Worm (Caenorhabditis elegans) whole organism, dauer: ENCODE results near the gene F46C5.4.

Experiments
- unc-62 ChIP-seq: sonication (generic microtip); optimal IDR thresholded peaks from 2 replicates; lab custom pipeline; 2017; ENCODE audit warnings: missing biosample characterization, missing genetic modification reagents, missing genetic modification characterization

F46C5.4 gene

DNA sequence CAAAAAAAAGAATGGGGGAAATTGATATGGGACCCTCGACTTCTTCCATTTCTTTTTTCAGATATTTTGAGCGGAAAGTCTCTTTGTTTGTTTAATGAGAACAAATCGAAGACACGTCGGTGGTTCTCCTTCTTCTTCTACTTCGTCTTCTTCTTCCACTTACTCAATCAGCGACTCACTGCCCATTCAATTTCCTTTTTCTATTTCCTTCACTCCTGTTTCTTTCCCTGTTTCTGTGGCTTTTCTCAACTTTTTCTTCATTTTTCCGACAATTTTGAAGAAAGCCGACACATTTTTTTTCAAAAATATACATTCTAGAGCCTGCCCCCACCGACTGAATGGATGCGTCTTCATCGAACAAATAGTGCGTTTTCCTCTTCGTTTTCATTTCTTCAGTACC, at the start of gene F46C5.4:
F46C5.4 (plus strand) TSS at position 222 of the 400 bp plus-strand sequence.
- no peak for TF ChIP-seq unc-62 (GFP tag; lab: Kevin White, UChicago)

DNA sequence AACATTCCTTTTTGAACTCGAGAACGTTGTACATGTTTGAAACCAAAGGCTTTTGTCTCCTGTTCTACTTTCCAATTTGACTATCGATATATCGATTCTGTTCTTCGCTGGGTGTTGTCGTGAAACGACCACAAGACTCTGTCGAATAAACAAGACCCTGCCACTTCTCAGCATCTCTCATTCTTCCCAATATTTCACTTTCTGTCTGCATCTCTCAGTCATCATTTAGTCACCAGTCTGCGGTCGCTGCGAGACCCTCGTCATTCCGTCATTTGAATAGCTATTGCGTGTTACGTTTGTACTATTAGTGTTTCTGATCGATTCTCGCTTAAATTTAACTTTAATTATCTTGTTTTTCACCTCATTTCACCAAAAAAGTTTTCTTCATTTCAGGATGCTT, 48.5 kb upstream of the F46C5.4 start:
- no peak for TF ChIP-seq unc-62 (GFP tag; lab: Kevin White, UChicago)

DNA sequence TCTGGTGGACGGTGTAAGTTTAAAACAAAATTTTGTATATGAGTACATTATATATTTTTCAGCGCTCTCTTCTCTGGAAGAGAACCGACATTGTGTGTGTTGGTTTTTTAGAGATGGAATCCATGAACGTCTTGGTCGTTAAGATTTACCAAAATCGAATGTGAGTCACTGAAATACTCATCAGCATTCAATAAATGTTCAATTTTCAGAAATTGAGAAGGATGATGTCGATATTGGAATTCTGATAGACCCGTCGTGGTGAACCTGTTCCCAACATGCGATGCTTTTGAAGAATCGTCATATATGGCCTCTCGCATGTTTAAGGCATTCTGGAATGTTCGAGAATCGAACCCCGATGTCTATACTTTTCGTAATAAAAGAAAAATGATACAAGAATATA, 47.1 kb upstream of the F46C5.4 start:
- no peak for TF ChIP-seq unc-62 (GFP tag; lab: Kevin White, UChicago)

DNA sequence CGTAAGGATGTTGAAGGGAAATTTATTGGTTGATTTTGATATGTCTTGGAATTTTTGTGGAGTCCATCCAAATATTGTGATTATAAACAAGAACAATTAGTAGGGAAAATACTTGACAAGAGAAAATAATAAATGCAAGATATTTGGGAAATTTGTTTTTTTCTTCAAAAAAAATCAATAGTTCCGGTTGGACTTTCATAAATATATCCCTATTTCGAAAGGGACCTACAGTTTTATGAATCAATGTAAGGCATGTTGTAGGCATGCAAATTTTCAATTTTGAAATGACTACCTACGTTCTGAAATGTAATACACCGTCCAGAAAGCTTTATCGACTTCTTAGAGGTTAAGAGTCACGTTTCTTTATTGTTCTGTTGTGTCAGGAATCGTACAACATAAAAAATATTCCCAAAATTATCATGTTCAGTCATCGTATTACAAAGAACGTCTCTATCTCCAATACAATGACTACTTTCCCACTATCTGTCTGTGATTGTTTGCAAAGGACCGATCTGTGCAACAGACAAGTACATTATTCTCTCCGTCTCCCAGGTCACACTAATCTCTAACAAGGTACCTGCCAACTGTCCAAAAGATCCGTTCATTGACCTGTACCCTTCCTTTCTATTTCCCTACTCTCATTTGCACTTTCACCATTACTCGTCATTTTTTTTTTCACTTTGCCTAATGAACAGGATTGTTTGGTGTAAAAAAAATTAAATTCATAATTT, 45.9 kb upstream of the F46C5.4 start, which contains the start of gene F07H5.13:
F07H5.13 (plus strand) TSS at position 730 of the 731 bp plus-strand sequence.
- TF ChIP-seq unc-62 (GFP tag; lab: Kevin White, UChicago): no peak

DNA sequence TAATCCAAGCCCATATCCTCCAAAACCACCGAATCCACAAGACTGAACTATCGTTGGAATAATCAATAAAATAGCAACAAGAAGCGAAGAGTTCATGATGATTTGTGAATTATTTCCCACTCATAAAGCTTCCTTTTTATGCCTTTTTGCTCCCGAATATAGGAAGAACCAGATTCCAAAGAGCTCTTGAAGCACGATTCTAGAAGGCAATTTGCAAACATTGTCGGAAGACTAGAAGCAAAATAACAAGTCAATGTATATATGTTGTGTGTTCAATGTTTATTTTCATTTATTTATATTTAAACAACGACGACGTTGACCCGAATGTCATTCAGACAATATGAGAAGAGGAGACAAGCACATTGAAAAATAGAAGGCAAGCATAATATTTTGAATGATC, 43.2 kb upstream of the F46C5.4 start, which contains the start of gene idpa-2:
idpa-2 (minus strand) TSS at position 101 of the 400 bp plus-strand sequence.
- TF ChIP-seq unc-62 (GFP tag; lab: Kevin White, UChicago): no peak

DNA sequence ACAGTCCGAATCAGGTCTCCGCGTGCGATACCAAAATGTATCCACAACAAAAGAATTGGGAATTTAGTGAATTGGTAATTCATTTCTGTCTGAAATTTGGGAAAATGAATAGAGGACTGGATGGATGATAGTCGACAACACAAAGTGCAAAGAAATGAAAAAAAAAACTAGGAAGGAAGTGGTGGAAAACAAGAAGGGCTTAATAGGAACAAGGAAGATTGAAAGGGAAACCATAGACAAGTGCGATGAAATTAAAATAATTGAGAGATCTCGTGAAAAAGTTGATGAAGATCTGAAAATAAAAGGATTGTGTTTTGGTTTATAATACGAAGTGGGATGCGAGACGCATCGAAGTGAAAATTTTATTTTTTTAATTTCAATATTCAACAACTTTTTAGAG, 41.8 kb upstream of the F46C5.4 start, which contains the start of gene F07H5.7:
F07H5.7 (minus strand) TSS at position 101 of the 400 bp plus-strand sequence.
- no peak for TF ChIP-seq unc-62 (GFP tag; lab: Kevin White, UChicago)

DNA sequence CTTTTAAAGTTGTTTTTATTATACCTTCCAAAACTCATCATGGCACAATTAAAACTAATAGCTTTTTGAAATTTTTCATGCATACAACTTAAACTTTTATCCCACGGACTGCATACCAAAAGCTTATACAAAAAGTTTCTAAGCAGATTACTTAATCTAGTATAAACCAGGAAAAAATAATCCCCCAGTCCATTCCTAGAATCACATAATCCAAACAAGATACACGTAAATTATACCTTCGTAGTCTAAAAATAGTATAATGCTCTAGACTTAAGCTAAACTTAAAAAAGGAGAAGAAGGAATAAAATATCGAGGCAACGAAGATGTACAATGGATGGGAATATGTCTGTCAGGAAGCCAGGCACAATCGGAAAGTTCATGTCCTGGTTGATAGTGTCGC, 40.7 kb upstream of the F46C5.4 start:
- TF ChIP-seq unc-62 (GFP tag; lab: Kevin White, UChicago): no peak

DNA sequence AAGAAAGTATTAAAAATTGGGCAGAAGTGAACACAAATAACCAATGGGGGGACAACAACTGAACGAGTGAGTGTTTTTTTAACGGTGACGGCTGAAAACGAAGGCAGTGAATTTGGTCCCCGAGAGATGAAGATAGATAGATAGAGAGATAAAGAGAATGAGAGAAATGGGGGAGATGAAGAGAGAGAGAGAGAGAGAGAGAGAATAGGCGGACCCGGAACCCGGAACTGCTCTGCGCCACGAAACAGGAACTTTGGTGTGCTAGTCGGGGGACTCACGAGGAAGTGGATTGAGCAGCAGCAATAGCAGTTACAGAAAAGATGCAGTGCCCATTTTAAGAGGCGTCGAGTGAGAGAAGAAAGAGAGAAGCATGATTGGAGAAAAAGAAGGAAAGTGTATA, 39.5 kb upstream of the F46C5.4 start:
- no peak for TF ChIP-seq unc-62 (GFP tag; lab: Kevin White, UChicago)

DNA sequence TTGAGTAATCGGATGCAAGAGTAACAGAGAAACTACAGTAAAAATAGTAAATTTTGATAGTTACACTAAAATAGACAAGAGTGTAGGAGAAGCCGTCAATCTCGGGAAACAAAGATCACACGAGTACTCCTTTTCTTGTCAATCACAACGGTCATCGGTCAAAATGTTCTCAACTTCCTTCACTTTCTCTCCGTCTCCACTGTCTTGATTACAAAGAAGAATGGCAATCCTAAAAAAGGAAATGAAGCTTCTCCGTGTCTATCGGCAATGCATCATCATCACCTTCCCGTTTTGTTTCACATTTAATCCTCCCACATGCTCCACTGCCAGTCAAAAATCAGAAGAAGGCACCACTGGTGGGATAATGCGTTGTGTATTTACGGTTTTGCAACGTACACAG, 36.2 kb upstream of the F46C5.4 start:
- TF ChIP-seq unc-62 (GFP tag; lab: Kevin White, UChicago): no peak

DNA sequence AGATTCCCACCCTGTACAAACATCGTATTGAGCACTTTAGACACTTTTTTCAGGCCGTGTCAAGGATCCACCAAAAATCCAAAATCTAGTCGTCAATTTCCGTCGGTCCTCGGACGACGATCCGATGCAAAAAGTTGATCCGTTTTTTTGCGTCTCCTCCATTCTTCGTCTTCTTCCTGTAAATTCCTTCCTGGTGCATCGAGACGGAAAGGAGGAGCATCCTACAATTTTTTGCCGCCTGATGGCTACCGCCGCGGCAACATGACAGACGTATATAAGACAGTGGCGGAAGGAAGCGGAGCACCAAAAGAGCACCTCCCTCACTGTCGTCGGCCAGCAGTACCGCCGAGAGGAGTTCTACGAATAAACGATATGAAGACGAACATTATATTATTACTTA, 35.0 kb upstream of the F46C5.4 start, which contains the start of gene appg-2:
appg-2 (plus strand) TSS at position 301 of the 400 bp plus-strand sequence.
- TF ChIP-seq unc-62 (GFP tag; lab: Kevin White, UChicago): no peak

DNA sequence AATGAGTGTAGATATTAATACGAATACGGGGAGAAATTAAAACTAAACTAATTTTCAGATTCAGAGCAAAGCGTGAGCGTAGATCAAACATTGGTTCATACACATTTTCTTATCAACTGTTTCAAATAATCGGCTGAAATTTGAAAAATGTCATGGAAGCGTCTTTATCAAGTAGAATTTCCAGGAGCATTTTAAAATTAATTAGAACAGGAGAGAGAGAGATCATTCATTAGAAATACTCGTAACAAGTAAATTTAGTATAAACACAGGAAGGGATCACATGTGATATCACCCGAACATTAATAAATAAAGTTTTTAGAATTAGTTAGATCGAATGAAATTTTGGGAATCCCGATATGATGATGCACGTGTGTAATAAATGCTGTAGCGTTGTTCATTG, 29.0 kb upstream of the F46C5.4 start, which contains the start of gene pho-13:
pho-13 (minus strand) TSS at position 101 of the 400 bp plus-strand sequence.
- TF ChIP-seq unc-62 (GFP tag; lab: Kevin White, UChicago): no peak

DNA sequence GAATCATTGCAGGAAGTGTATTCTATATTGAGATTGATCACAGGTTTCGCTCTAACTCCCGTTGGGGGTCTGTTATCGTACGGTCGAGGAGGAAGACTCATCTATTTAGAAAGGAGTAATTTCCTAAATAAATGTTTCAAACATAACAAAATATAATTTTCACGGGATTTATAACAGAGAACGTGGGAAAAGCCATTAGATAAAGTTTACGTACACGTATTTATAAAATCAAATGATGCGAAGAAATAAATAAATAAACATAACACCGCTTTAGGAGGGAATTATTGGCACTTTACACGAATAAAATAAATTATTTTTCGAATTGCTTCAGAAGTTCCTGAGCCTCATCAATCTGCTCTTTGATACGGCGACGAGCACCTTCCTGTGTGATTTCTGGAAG, 27.4 kb upstream of the F46C5.4 start, which contains the start of gene F07H5.10:
F07H5.10 (minus strand) TSS at position 101 of the 400 bp plus-strand sequence.
- TF ChIP-seq unc-62 (GFP tag; lab: Kevin White, UChicago): no peak

DNA sequence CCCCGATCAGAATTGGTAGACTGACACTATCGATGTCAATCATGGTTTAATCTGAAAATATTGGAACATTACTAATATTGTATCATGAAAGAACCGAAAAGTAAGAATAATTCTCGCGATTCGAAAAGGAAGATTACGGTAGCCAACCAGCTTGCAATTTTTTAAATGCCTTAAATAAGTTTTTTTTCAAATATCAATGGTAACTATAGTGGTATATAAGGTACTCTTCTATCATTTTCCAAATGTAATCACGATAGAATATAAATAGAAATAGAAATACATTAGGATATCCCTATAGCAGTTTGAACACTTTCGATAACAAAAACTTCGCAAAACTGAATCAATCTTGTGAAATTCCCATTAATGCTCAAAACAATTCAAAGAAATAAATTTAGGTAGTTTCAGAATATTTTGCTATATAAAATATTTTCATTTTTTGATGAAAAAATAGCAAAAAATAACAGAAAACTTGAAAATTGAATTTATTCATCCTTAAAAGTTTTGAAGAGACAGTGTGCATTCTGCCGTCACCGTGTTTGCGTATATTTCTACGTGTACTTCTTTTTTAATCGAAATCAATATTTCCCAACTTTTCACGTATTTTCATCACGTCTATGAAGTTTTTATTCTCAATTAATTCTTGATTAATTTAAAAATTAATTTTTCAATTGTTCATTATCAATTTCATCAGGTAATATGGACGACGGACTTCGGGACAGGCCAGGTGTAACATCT, 25.0 kb upstream of the F46C5.4 start, which contains the start of the genes F46C5.9 and rer-1:
F46C5.9 (minus strand) TSS at position 51 of the 735 bp plus-strand sequence.
rer-1 (plus strand) TSS at position 692 of the 735 bp plus-strand sequence.
- TF ChIP-seq unc-62 (GFP tag; lab: Kevin White, UChicago): no peak

DNA sequence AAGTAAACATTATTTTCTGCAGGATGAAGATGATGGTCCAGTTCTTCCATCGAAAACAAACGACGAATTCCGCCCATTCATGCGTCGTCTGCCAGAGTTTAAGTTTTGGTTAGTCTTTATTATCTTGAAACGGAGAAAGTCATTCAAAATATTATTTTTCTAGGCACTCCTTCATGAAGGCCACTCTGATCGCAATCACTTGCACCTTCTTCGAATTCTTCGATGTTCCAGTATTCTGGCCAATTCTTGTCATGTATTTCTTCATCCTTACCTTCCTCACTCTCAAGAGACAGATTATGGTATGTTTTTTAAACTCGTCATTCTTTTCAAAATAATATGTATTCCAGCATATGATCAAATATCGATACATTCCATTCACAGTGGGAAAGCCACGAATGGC, 24.1 kb upstream of the F46C5.4 start:
- TF ChIP-seq unc-62 (GFP tag; lab: Kevin White, UChicago): no peak

DNA sequence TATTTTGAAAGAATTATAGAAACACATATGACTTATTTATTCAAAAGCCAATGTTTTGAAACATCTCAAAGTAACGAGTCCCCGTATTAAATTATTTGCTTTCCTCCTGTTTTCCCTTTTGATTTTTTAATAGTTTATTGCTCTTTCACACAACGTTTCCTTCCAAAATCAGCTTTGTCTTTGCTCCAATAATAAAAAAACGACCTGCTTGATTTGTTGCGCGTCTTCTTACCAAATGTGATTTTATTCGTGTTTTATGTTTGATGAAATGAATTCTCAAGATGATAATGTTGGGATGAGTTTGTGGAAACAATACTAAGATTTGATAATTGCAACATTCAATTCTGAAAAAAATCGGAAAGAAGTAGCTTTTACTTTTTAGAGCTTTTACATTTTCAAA, 23.5 kb upstream of the F46C5.4 start:
- no peak for TF ChIP-seq unc-62 (GFP tag; lab: Kevin White, UChicago)

DNA sequence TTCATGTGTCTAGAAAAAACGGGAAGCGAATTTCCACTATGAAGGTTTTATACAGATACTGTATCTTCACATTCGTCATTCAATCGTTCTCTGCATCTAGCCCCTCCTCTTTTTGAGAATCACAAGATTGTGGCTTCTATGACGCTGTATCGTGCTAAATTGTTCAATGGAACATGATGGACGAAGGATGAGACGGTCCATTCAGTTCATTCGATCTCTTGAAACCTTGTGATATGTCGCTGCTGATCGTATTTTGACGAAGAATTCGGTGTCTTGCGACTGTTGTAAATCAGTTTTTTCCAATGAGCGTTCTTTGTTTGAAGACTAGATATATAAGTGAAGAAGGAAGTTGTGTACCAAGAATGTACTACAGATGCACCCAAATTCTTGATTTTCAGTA, 22.2 kb upstream of the F46C5.4 start:
- TF ChIP-seq unc-62 (GFP tag; lab: Kevin White, UChicago): no peak
